Worm (Caenorhabditis elegans): ENCODE measurements around the gene str-253.

str-253 gene

DNA sequence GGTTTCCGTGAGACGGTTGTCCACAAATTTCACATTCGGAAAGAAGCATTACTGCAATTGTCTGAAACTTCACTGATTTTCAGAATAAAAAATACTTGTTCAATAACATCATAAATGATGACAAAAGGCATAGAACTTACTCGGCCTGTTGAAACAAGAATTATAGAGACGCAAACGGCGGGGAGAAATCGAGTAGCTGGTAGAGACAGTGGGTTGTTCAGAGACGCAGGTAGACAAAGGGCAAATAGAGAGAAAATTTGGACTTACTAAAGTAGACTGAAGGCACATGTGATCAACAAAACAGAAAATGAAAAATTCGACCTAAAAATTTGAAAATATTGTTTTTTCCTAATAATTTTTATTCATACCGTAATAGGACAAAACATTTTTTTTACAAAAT is 5.3 kb upstream of the str-253 start, which contains the start of gene nhr-182 (continued):
- TF ChIP-seq dve-1 (tag; optimal IDR thresholded peaks at IDR 0.05; ENCODE audit: insufficient read depth) (peak; percentile 53), hif-1 (tag; optimal IDR thresholded peaks at IDR 0.05) (no peak)

DNA sequence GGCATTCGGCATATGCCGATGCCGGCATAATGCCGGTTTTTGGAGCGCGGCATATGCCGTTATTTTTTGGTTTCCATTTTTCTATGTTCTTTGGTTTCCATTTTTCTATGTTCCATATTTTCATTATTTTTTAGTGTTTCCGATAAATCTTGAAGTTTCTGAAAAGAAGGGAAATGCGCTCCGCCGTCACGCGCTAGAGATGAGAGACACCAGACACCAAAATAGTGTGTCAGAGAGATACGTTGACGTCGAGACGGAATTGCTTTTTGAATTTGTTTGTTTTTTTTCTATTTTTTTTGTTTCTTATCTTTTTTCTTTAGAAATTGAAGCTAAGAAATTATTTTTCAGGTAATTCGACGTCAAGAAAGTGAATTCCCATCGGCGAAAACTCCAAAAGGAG is 788 bp upstream of the str-253 start, which contains the start of gene F41B5.1:
F41B5.1 (plus strand) TSS at position 343 of the 400 bp plus-strand sequence.
- peak; percentile 73 for TF ChIP-seq lin-38 (GFP tag; IDR thresholded peaks at IDR 0.05)

DNA sequence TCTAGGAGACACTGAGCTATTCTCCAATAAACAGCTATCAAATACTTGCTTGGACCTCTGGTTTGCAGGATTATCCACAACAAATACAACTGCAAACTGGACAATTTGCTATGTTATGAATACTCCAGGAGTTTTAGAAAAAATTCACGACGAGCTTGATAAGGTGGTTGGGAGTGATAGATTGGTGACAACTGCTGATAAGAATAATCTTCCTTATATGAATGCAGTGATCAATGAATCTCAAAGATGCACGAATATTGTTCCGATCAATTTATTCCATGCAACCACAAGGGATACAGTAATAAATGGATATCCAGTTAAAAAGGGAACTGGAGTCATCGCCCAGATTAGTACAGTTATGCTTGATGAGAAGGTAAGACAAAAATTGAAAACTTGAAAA is 2.6 kb downstream of the str-253 start:
- no peak for TF ChIP-seq ztf-11 (tag; optimal IDR thresholded peaks at IDR 0.05)
- TF ChIP-seq nhr-6 (tag; optimal IDR thresholded peaks at IDR 0.05): no peak
- TF ChIP-seq nhr-28 (tag; optimal IDR thresholded peaks at IDR 0.05): no peak
- TF ChIP-seq lin-38 (GFP tag; IDR thresholded peaks at IDR 0.05): no peak
- no peak for TF ChIP-seq daf-16 (GFP tag; optimal IDR thresholded peaks at IDR 0.05)
- TF ChIP-seq daf-16 (tag; optimal IDR thresholded peaks at IDR 0.05): peak; percentile 19
- no peak for TF ChIP-seq ceh-28 (tag; optimal IDR thresholded peaks at IDR 0.05)
- peak; percentile 8 for TF ChIP-seq dve-1 (tag; optimal IDR thresholded peaks at IDR 0.05; ENCODE audit: insufficient read depth)
- TF ChIP-seq zip-2 (tag; optimal IDR thresholded peaks at IDR 0.05): no peak
- TF ChIP-seq pqm-1 (tag; optimal IDR thresholded peaks at IDR 0.05): peak; percentile 7
- no peak for TF ChIP-seq arid-1 (GFP tag; conservative IDR thresholded peaks at IDR 0.05)
- TF ChIP-seq dmd-6 (GFP tag; IDR thresholded peaks at IDR 0.05): peak; percentile 73
- TF ChIP-seq mes-2 (tag; optimal IDR thresholded peaks at IDR 0.05; ENCODE audit: poor library complexity, severe bottlenecking): no peak

DNA sequence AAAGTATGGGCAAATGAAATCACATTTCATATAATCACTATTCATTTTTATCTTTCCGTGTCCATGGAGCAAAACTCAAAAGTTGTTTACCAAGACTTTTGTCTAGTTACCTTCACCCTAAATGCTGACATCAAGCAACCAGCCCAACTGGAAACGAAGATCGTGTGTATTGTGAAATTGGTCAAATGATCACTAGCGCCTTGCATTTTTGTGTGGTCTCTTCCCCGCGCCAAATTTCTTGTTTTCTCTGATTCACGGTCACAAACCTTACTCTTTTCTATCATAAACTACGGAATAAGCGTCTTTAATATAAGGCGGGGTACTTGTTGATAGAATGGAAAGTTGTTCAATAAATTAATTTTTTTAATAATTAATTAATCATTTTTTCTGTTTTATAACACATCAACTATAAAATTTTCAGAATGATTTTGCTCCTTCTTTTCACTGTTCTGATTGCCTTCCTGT is 4.2 kb downstream of the str-253 start, which contains the start of gene cyp-33C7:
cyp-33C7 (plus strand) TSS at position 415 of the 465 bp plus-strand sequence.
- TF ChIP-seq nhr-6 (tag; optimal IDR thresholded peaks at IDR 0.05) (peak; percentile 27), lin-1 (GFP tag; IDR thresholded peaks at IDR 0.05) (0 out of 2 replicates have a peak, but pooled peaks have one; percentile 36), tra-1 (GFP tag; IDR thresholded peaks at IDR 0.05) (0 out of 2 replicates have a peak, but pooled peaks have one; percentile 39), hlh-11 (tag; optimal IDR thresholded peaks at IDR 0.05) (peak; percentile 85), nhr-76 (tag; optimal IDR thresholded peaks at IDR 0.05) (no peak), hif-1 (tag; optimal IDR thresholded peaks at IDR 0.05) (peak in 1 of 2 experiments; percentile 1), dmd-6 (GFP tag; IDR thresholded peaks at IDR 0.05) (peak; percentile 85), T20F7.1 (GFP tag; optimal IDR thresholded peaks at IDR 0.05) (no peak), mdl-1 (tag; optimal IDR thresholded peaks at IDR 0.05) (peak in 1 of 2 experiments; percentile 68), nhr-102 (tag; optimal IDR thresholded peaks at IDR 0.05) (peak; percentile 82), ztf-7 (tag; optimal IDR thresholded peaks at IDR 0.05) (peak; percentile 9), pqm-1 (tag; optimal IDR thresholded peaks at IDR 0.05) (peak; percentile 65), dve-1 (tag; optimal IDR thresholded peaks at IDR 0.05; ENCODE audit: insufficient read depth) (peak; percentile 87), aha-1 (tag) (peak; percentile 45), Y5F2A.4 (GFP tag; optimal IDR thresholded peaks at IDR 0.05) (no peak), mep-1 (tag; optimal IDR thresholded peaks at IDR 0.05) (peak; percentile 64), nhr-41 (GFP tag; IDR thresholded peaks at IDR 0.05) (no peak), nhr-28 (tag; optimal IDR thresholded peaks at IDR 0.05) (peak; percentile 98), hlh-30 (tag; optimal IDR thresholded peaks at IDR 0.05; ENCODE audit: insufficient read depth) (peak; percentile 90), dpl-1 (GFP tag; optimal IDR thresholded peaks at IDR 0.05) (peak; percentile 15), nhr-77 (tag; optimal IDR thresholded peaks at IDR 0.05) (peak; percentile 89), daf-16 (GFP tag; optimal IDR thresholded peaks at IDR 0.05) (peak in 1 of 2 experiments; percentile 43), daf-16 (tag; optimal IDR thresholded peaks at IDR 0.05) (peak; percentile 98), ceh-20 (GFP tag; IDR thresholded peaks at IDR 0.05) (no peak), mes-2 (tag; optimal IDR thresholded peaks at IDR 0.05; ENCODE audit: poor library complexity, severe bottlenecking) (peak; percentile 44), vab-7 (GFP tag; IDR thresholded peaks at IDR 0.05) (no peak), nhr-48 (tag; optimal IDR thresholded peaks at IDR 0.05) (peak; percentile 29), unc-62 (GFP tag; optimal IDR thresholded peaks at IDR 0.05 in 1 of 2) (peak in 1 of 2 experiments; percentile 48), unc-62 (tag; optimal IDR thresholded peaks at IDR 0.05) (no peak)
